Fruit fly (Drosophila melanogaster): ENCODE measurements around the gene CG1273.

Gene CG1273

DNA sequence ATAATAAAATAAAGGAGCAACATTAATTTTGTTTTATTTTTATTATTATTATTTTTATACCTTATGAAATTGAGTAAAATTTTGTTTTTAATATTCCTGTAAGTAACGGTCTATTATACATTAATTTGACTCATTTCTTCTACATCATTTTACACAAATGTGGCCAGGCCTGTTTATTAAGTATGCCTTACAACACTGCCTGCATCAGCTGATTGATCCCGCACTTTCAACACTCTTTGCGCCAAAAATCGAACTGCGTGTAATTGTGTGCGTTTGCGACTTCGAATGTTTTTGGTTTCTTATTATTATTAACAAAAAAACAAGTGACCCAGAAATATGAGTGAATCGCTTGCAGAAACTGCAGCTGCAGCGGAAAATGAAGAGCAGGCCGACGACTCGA lies 49.8 kb downstream of the CG1273 start, which contains the start of gene Claspin:
TSS of gene Claspin (plus strand) at position 185 of the 400 bp plus-strand sequence.
- TF ChIP-seq Pif1A (GFP tag; optimal IDR thresholded peaks at IDR 0.05) = no peak
- TF ChIP-seq CG4496 (GFP tag; IDR thresholded peaks at IDR 0.05) = no peak
- no peak for TF ChIP-seq CG10348 (GFP tag; IDR thresholded peaks at IDR 0.05)
- no peak for TF ChIP-seq CG13204 (GFP tag; optimal IDR thresholded peaks at IDR 0.05)
- TF ChIP-seq CG14655 (GFP tag; optimal IDR thresholded peaks at IDR 0.05) = no peak
- TF ChIP-seq Snoo (tag; optimal IDR thresholded peaks at IDR 0.05) = peak; percentile 15
- TF ChIP-seq rn (GFP tag; IDR thresholded peaks at IDR 0.05) = no peak
- no peak for TF ChIP-seq CG15710 (tag; optimal IDR thresholded peaks at IDR 0.05)
- TF ChIP-seq gl (tag; optimal IDR thresholded peaks at IDR 0.05) = no peak
- TF ChIP-seq CG8301 (tag; optimal IDR thresholded peaks at IDR 0.05) = no peak
- no peak for TF ChIP-seq Ets98B (GFP tag; IDR thresholded peaks at IDR 0.05)
- TF ChIP-seq D1 (tag; optimal IDR thresholded peaks at IDR 0.05) = peak; percentile 74
- no peak for TF ChIP-seq CG12605 (GFP tag; IDR thresholded peaks at IDR 0.05)

dm6 chr3L:4318677-4319580 lies 55.4 kb downstream of the CG1273 start, which contains the start of gene PMP34:
PMP34 (plus strand) TSS chr3L:4318755.
- TF ChIP-seq CG8301 (tag; optimal IDR thresholded peaks at IDR 0.05) (no peak), CG8159 (tag; optimal IDR thresholded peaks at IDR 0.05) (no peak), Pif1B (GFP tag; optimal IDR thresholded peaks at IDR 0.05) (no peak), CG32121 (GFP tag; IDR thresholded peaks at IDR 0.05) (0 out of 2 replicates have a peak, but pooled peaks have one; percentile 15)

DNA sequence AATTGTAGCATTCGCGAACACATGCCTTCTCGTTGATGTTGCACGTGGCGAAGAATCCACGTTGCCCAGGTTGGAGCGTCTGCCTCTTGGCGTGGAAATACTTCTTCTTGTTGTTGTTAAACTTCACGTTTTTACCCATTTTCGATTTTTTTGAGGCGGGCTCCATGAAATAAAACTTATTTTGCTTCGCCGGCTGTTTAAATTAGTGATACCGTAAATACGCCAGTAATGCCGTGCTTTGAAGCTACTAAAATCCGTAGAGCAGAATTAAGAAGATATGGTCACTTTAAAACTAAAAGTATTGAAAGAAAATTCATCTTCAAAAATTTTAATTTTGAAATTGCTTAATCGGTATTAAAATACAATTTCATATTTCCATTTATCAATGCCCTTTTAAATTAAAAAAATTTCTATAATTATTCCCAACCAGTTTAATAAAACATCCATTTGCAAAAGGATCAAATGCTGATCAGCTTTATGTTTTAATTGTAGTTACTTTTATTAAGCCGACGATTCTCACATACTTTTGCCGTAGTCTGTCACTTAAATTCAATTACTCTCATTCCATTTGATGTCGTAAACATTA lies 58.6 kb downstream of the CG1273 start, which contains the start of gene CG15014:
TSS of gene CG15014 (minus strand) at position 228 of the 586 bp plus-strand sequence.
- TF ChIP-seq CG32121 (GFP tag; IDR thresholded peaks at IDR 0.05) (no peak), D1 (tag; optimal IDR thresholded peaks at IDR 0.05) (peak; percentile 62)
